Fruit fly (Drosophila melanogaster) whole organism, embryonic: ENCODE results near the gene CG14930.

Source experiments
- B-H2 ChIP-seq: fragments of 200-800 bp; sonication (Bioruptor generic); optimal IDR thresholded peaks from 2 replicates; lab custom pipeline; 2018; ENCODE audit warnings: missing biosample characterization, mild to moderate bottlenecking, missing genetic modification characterization
- CG10267 ChIP-seq: fragments of 200-800 bp; sonication (Bioruptor generic); optimal IDR thresholded peaks from 2 replicates; lab custom pipeline; 2018; ENCODE audit warnings: missing biosample characterization, mild to moderate bottlenecking, missing genetic modification characterization, moderate library complexity
- CG12071 ChIP-seq: fragments of 200-800 bp; sonication (Bioruptor generic); optimal IDR thresholded peaks from 3 replicates; lab custom pipeline; 2018; ENCODE audit warnings: missing biosample characterization, mild to moderate bottlenecking, missing genetic modification characterization
- CG12104 ChIP-seq: fragments of 200-800 bp; sonication (Bioruptor generic); optimal IDR thresholded peaks from 3 replicates; lab custom pipeline; 2016; ENCODE audit warnings: missing biosample characterization, missing genetic modification characterization
- CG15011 ChIP-seq: fragments of 200-800 bp; sonication (Bioruptor generic); optimal IDR thresholded peaks from 3 replicates; lab custom pipeline; 2018; ENCODE audit warnings: missing biosample characterization, mild to moderate bottlenecking, missing genetic modification characterization
- CG15696 ChIP-seq: fragments of 200-800 bp; sonication (Bioruptor generic); optimal IDR thresholded peaks from 2 replicates; lab custom pipeline; 2019; ENCODE audit warnings: missing biosample characterization, mild to moderate bottlenecking, missing genetic modification characterization, moderate library complexity
- CG1602 ChIP-seq: fragments of 200-800 bp; sonication (Bioruptor generic); optimal IDR thresholded peaks from 3 replicates; lab custom pipeline; 2016; ENCODE audit warnings: missing biosample characterization, missing genetic modification characterization
- CG16813 ChIP-seq: fragments of 200-800 bp; sonication (Bioruptor generic); IDR thresholded peaks from 3 replicates; pipeline ENCODE4 v1.3.6; 2022; ENCODE audit warnings: missing biosample characterization, missing genetic modification characterization; ENCODE audit not compliant: partially characterized antibody
- CG17361 ChIP-seq: fragments of 200-800 bp; sonication (Bioruptor generic); IDR thresholded peaks from 3 replicates; pipeline ENCODE4 v1.3.6; 2022; ENCODE audit warnings: missing biosample characterization, missing genetic modification characterization
- CG17385 ChIP-seq: fragments of 200-800 bp; sonication (Bioruptor generic); optimal IDR thresholded peaks from 3 replicates; lab custom pipeline; 2018; ENCODE audit warnings: missing biosample characterization, mild to moderate bottlenecking, missing genetic modification characterization
- CG18262 ChIP-seq: fragments of 200-800 bp; optimal IDR thresholded peaks from 3 replicates; lab custom pipeline; 2019; ENCODE audit warnings: missing biosample characterization, mild to moderate bottlenecking, missing genetic modification characterization, moderate library complexity
- CG30431 ChIP-seq: fragments of 200-800 bp; sonication (Bioruptor generic); optimal IDR thresholded peaks from 2 replicates; lab custom pipeline; 2017; ENCODE audit warnings: missing biosample characterization, missing genetic modification characterization
- CG3163 ChIP-seq: fragments of 200-800 bp; sonication (Bioruptor generic); optimal IDR thresholded peaks from 3 replicates; lab custom pipeline; 2016; ENCODE audit warnings: missing biosample characterization, missing genetic modification characterization
- CG32532 ChIP-seq: fragments of 200-800 bp; sonication (Bioruptor generic); IDR thresholded peaks from 2 replicates; pipeline ENCODE4 v1.3.6; 2022; ENCODE audit warnings: missing biosample characterization, missing genetic modification characterization
- CG32767 ChIP-seq: fragments of 200-800 bp; sonication (Bioruptor generic); IDR thresholded peaks from 2 replicates; pipeline ENCODE4 v1.3.6; 2022; ENCODE audit warnings: missing biosample characterization, missing genetic modification characterization
- CG4282 ChIP-seq: fragments of 200-800 bp; sonication (Bioruptor generic); optimal IDR thresholded peaks from 2 replicates; lab custom pipeline; 2016; ENCODE audit warnings: missing biosample characterization, missing genetic modification characterization
- CG7271 ChIP-seq: fragments of 200-800 bp; sonication (Bioruptor generic); optimal IDR thresholded peaks from 2 replicates; lab custom pipeline; 2018; ENCODE audit warnings: missing biosample characterization, mild to moderate bottlenecking, missing genetic modification characterization, moderate library complexity
- CG8924 ChIP-seq: fragments of 200-800 bp; optimal IDR thresholded peaks from 3 replicates; lab custom pipeline; 2019; ENCODE audit warnings: missing biosample characterization, mild to moderate bottlenecking, missing genetic modification characterization, moderate library complexity
- CG9437 ChIP-seq: fragments of 200-800 bp; sonication (Bioruptor generic); optimal IDR thresholded peaks from 2 replicates; lab custom pipeline; 2018; ENCODE audit warnings: missing biosample characterization, mild to moderate bottlenecking, missing genetic modification characterization
- D19A ChIP-seq: fragments of 200-800 bp; optimal IDR thresholded peaks from 3 replicates; lab custom pipeline; 2019; ENCODE audit warnings: missing biosample characterization, mild to moderate bottlenecking, missing genetic modification characterization, moderate library complexity
- ERR ChIP-seq: fragments of 200-800 bp; sonication (Bioruptor generic); optimal IDR thresholded peaks from 2 replicates; lab custom pipeline; 2016; ENCODE audit warnings: missing biosample characterization, missing genetic modification characterization
- HLHmδ ChIP-seq: fragments of 200-800 bp; sonication (Bioruptor generic); optimal IDR thresholded peaks from 2 replicates; lab custom pipeline; 2018; ENCODE audit warnings: missing biosample characterization, mild to moderate bottlenecking, missing genetic modification characterization, moderate library complexity
- Hand ChIP-seq: fragments of 200-800 bp; sonication (Bioruptor generic); optimal IDR thresholded peaks from 2 replicates; lab custom pipeline; 2017; ENCODE audit warnings: mild to moderate bottlenecking, missing biosample characterization, missing genetic modification reagents, missing genetic modification characterization
- Hr39 ChIP-seq: fragments of >200 bp; optimal IDR thresholded peaks from 2 replicates; lab custom pipeline; 2017
- MBD-R2 ChIP-seq: fragments of 200-800 bp; sonication (Bioruptor generic); IDR thresholded peaks from 2 replicates; pipeline ENCODE4 v1.3.6; 2022; ENCODE audit warnings: missing biosample characterization, missing genetic modification characterization
- Oli ChIP-seq: fragments of 200-800 bp; sonication (Bioruptor generic); optimal IDR thresholded peaks from 2 replicates; lab custom pipeline; 2018; ENCODE audit warnings: missing biosample characterization, mild to moderate bottlenecking, missing genetic modification characterization, moderate library complexity
- Ptx1 ChIP-seq: fragments of 200-800 bp; sonication (Bioruptor generic); IDR thresholded peaks from 2 replicates; pipeline ENCODE4 v1.3.6; 2022; ENCODE audit warnings: missing biosample characterization, missing genetic modification characterization
- Stat92E ChIP-seq, 3 experiments: fragments of >200 bp in 2 of 3; fragments of 200-800 bp in 1 of 3; sonication (Bioruptor generic) in 1 of 3; optimal IDR thresholded peaks; 2 replicates each; lab custom pipeline; 2017 to 2019; ENCODE audit warnings: missing biosample characterization in 3 of 3, missing genetic modification characterization in 3 of 3, mild to moderate bottlenecking in 1 of 3, moderate library complexity in 1 of 3
- Taf1 ChIP-seq: fragments of 200-800 bp; sonication (Bioruptor generic); IDR thresholded peaks from 2 replicates; pipeline ENCODE4 v1.3.6; 2022; ENCODE audit warnings: missing biosample characterization, missing genetic modification characterization
- abd-A ChIP-seq: fragments of 200-800 bp; sonication (Bioruptor generic); optimal IDR thresholded peaks from 3 replicates; lab custom pipeline; 2019; ENCODE audit warnings: missing biosample characterization, mild to moderate bottlenecking, missing genetic modification characterization, moderate library complexity
- amos ChIP-seq: fragments of 200-800 bp; sonication (Bioruptor generic); IDR thresholded peaks from 2 replicates; pipeline ENCODE4 v1.3.6; 2022; ENCODE audit warnings: missing biosample characterization, missing genetic modification characterization; ENCODE audit not compliant: partially characterized antibody
- bigmax ChIP-seq: fragments of 200-800 bp; sonication (Bioruptor generic); optimal IDR thresholded peaks from 2 replicates; lab custom pipeline; 2018; ENCODE audit warnings: missing biosample characterization, mild to moderate bottlenecking, missing genetic modification characterization
- dimm ChIP-seq: fragments of 200-800 bp; sonication (Bioruptor generic); IDR thresholded peaks from 2 replicates; pipeline ENCODE4 v1.3.6; 2022; ENCODE audit warnings: missing biosample characterization, missing genetic modification characterization
- dm ChIP-seq: fragments of 200-800 bp; sonication (Bioruptor generic); optimal IDR thresholded peaks from 3 replicates; lab custom pipeline; 2016; ENCODE audit warnings: missing biosample characterization, missing genetic modification characterization
- ewg ChIP-seq: fragments of 200-800 bp; sonication (Bioruptor generic); optimal IDR thresholded peaks from 3 replicates; lab custom pipeline; 2017; ENCODE audit warnings: mild to moderate bottlenecking, missing biosample characterization, missing genetic modification reagents, missing genetic modification characterization
- gem ChIP-seq: fragments of 200-800 bp; sonication (Bioruptor generic); optimal IDR thresholded peaks from 2 replicates; lab custom pipeline; 2019; ENCODE audit warnings: missing biosample characterization, mild to moderate bottlenecking, missing genetic modification characterization, moderate library complexity
- hb ChIP-seq: fragments of 200-800 bp; sonication (Bioruptor generic); IDR thresholded peaks from 3 replicates; pipeline ENCODE4 v1.3.6; 2022; ENCODE audit warnings: missing biosample characterization, missing genetic modification characterization; ENCODE audit not compliant: partially characterized antibody
- maf-S ChIP-seq: fragments of 200-800 bp; sonication (Bioruptor generic); optimal IDR thresholded peaks from 2 replicates; lab custom pipeline; 2016; ENCODE audit warnings: missing biosample characterization, missing genetic modification characterization
- pita ChIP-seq: fragments of 200-800 bp; sonication (Bioruptor generic); optimal IDR thresholded peaks from 2 replicates; lab custom pipeline; 2017; ENCODE audit warnings: missing biosample characterization, mild to moderate bottlenecking, missing genetic modification characterization
- prd ChIP-seq, 3 experiments: fragments of >200 bp in 2 of 3; fragments of 200-800 bp in 1 of 3; sonication (Bioruptor generic) in 1 of 3; optimal IDR thresholded peaks in 2 of 3; IDR thresholded peaks in 1 of 3; 2 replicates in 2 of 3; 3 replicates in 1 of 3; pipeline versions ENCODE4 v1.3.6 to Lab custom; 2017 to 2022; ENCODE audit warnings: missing biosample characterization in 1 of 3, missing genetic modification characterization in 1 of 3
- pros ChIP-seq: fragments of 200-800 bp; sonication (Bioruptor generic); optimal IDR thresholded peaks from 3 replicates; lab custom pipeline; 2019; ENCODE audit warnings: missing biosample characterization, mild to moderate bottlenecking, missing genetic modification characterization, moderate library complexity
- sima ChIP-seq: fragments of 200-800 bp; sonication (Bioruptor generic); optimal IDR thresholded peaks from 2 replicates; lab custom pipeline; 2016; ENCODE audit warnings: missing biosample characterization, missing genetic modification characterization
- slp2 ChIP-seq: fragments of 200-800 bp; sonication (Bioruptor generic); optimal IDR thresholded peaks from 2 replicates; lab custom pipeline; 2016; ENCODE audit warnings: missing biosample characterization, missing genetic modification characterization
- sr ChIP-seq: fragments of 200-800 bp; sonication (Bioruptor generic); IDR thresholded peaks from 3 replicates; pipeline ENCODE4 v1.3.6; 2022; ENCODE audit warnings: missing biosample characterization, missing genetic modification characterization
- ttk ChIP-seq: fragments of 200-800 bp; sonication (Bioruptor generic); IDR thresholded peaks from 2 replicates; pipeline ENCODE4 v2.1.2; 2022; ENCODE audit warnings: missing biosample characterization, missing genetic modification characterization
- unpg ChIP-seq: fragments of 200-800 bp; sonication (Bioruptor generic); optimal IDR thresholded peaks from 3 replicates; lab custom pipeline; 2018; ENCODE audit warnings: missing biosample characterization, mild to moderate bottlenecking, missing genetic modification characterization, moderate library complexity
- zen ChIP-seq: fragments of 200-800 bp; sonication (Bioruptor generic); optimal IDR thresholded peaks from 3 replicates; lab custom pipeline; 2018; ENCODE audit warnings: missing biosample characterization, mild to moderate bottlenecking, missing genetic modification characterization, moderate library complexity
- zfh1 ChIP-seq: fragments of 200-800 bp; sonication (Bioruptor generic); IDR thresholded peaks from 3 replicates; pipeline ENCODE4 v1.3.6; 2022; ENCODE audit warnings: missing biosample characterization, missing genetic modification characterization

CG14930 gene

DNA sequence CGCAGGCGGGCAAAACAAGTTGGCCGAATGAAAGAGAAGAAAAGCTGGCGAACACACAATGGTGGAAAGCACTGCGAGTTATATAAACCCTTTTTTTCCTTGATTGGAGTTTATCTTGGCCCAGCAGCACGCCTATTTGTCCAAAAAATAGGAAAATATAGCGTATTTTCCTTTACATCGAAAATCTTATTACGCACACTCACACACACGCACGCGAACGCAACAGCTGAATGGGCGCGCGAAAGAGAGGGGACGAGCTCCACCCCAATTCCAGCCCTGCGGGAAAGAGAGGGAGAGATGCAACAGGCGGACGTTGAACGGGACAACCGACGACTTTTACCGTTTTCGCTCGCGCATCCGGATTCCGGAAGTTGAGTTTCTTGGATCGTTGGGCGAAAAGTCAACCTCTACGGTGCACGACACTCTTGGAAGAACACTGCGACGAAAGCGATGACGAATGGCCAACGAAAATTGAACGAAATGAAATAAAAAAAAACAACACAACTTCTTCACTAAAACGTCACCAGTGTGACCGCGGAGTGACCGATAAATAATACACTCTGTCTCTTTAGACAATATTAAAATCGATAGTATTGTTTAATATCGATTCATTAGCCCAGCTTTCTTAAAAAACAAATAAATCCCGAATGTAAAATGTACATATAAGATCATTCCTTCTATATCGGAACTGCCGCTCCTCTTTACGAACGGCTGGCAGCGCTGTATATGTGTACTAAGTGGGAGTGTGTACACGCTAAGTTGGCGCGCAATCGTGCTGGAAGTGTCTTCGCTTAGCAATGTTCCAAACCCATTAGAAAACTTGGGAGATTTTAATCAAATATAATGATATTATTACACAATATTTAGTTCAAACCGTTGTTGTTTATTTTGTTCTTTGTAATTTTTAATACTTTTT is 4.3 kb downstream of the CG14930 start, which contains the start of the genes Dlg5 and CG4970 (continued):
- TF ChIP-seq prd (optimal IDR thresholded peaks at IDR 0.05; lab: Kevin White, UChicago) (no peak), prd (GFP tag; IDR thresholded peaks at IDR 0.05; lab: Robert Waterston, UW) (no peak), sima (no peak), abd-A (tag; lab: Kevin White, UChicago) (no peak), pros (peak; percentile 37), CG18262 (tag; lab: Kevin White, UChicago) (no peak), CG16813 (GFP tag; lab: Robert Waterston, UW) (peak; percentile 82), Oli (tag; lab: Kevin White, UChicago) (no peak), Hr39 (no peak), zen (tag; lab: Kevin White, UChicago) (peak; percentile 27), Taf1 (GFP tag; lab: Robert Waterston, UW) (no peak), MBD-R2 (no peak; the same call in 1 of the 2 replicates), CG12071 (GFP tag; lab: Kevin White, UChicago) (no peak), CG9437 (GFP tag; lab: Kevin White, UChicago) (no peak), Stat92E (GFP tag; optimal IDR thresholded peaks at IDR 0.05; lab: Kevin White, UChicago) (peak in 1 of 3 experiments; percentile 4), CG12104 (GFP tag; lab: Kevin White, UChicago) (no peak), bigmax (GFP tag; lab: Kevin White, UChicago) (no peak), sr (GFP tag; lab: Robert Waterston, UW) (no peak), CG32767 (no peak), ttk (GFP tag; lab: Robert Waterston, UW) (no peak), Hand (GFP tag; lab: Kevin White, UChicago) (no peak), D19A (tag; lab: Kevin White, UChicago) (no peak), CG1602 (GFP tag; lab: Kevin White, UChicago) (no peak), CG4282 (GFP tag; lab: Kevin White, UChicago) (no peak), maf-S (no peak), ERR (GFP tag; lab: Kevin White, UChicago) (no peak), CG30431 (no peak), zfh1 (GFP tag; lab: Robert Waterston, UW) (0 out of 3 replicates have a peak, but pooled peaks have one; percentile 24), CG17361 (GFP tag; lab: Robert Waterston, UW) (no peak), CG17385 (no peak), CG32532 (no peak), CG8924 (tag; lab: Kevin White, UChicago) (no peak), CG3163 (GFP tag; lab: Kevin White, UChicago) (no peak), CG10267 (tag; lab: Kevin White, UChicago) (peak; percentile 61), slp2 (no peak), B-H2 (GFP tag; lab: Kevin White, UChicago) (no peak), pita (GFP tag; lab: Kevin White, UChicago) (peak; percentile 97), dimm (GFP tag; lab: Robert Waterston, UW) (no peak), dm (GFP tag; lab: Kevin White, UChicago) (peak; percentile 20), Ptx1 (GFP tag; lab: Robert Waterston, UW) (no peak), amos (GFP tag; lab: Robert Waterston, UW) (peak; percentile 84), hb (GFP tag; lab: Robert Waterston, UW) (0 out of 3 replicates have a peak, but pooled peaks have one; percentile 72), HLHmδ (GFP tag; lab: Kevin White, UChicago) (no peak), ewg (GFP tag; lab: Kevin White, UChicago) (peak; percentile 57), unpg (GFP tag; lab: Kevin White, UChicago) (no peak), CG15011 (GFP tag; lab: Kevin White, UChicago) (no peak), gem (tag; lab: Kevin White, UChicago) (no peak), CG7271 (tag; lab: Kevin White, UChicago) (no peak), CG15696 (tag; lab: Kevin White, UChicago) (no peak)
